Worm (Caenorhabditis elegans): Measurements from ENCODE around the gene comt-4.

- TF ChIP-seq ceh-82 (tag; optimal IDR thresholded peaks at IDR 0.05), result no peak
- TF ChIP-seq nhr-77 (tag; optimal IDR thresholded peaks at IDR 0.05), result no peak
- TF ChIP-seq ceh-16 (tag; optimal IDR thresholded peaks at IDR 0.05), result no peak
- TF ChIP-seq lsy-2 (tag; optimal IDR thresholded peaks at IDR 0.05), result no peak
- no peak for TF ChIP-seq elt-1 (tag; optimal IDR thresholded peaks at IDR 0.05)
- TF ChIP-seq unc-62 (GFP tag; optimal IDR thresholded peaks at IDR 0.05), result no peak
- TF ChIP-seq nhr-10 (tag; optimal IDR thresholded peaks at IDR 0.05), result no peak
- TF ChIP-seq egl-27 (tag; optimal IDR thresholded peaks at IDR 0.05), result no peak
- no peak for TF ChIP-seq snpc-4 (tag; optimal IDR thresholded peaks at IDR 0.05)
- TF ChIP-seq mbf-1 (tag; optimal IDR thresholded peaks at IDR 0.05), result no peak
- TF ChIP-seq lin-39 (tag; optimal IDR thresholded peaks at IDR 0.05), result no peak
These were observed 22.8 kb upstream of the comt-4 start, which contains the start of gene Y40B10A.9 for ce11 chrV:2072807-2073206.

Data from whole organism, L2 larva.